Fruit fly (Drosophila melanogaster): ENCODE results near the gene Polr2A.

Gene Polr2A

dm6 chrX:11518435-11518834 lies 51.7 kb downstream of the Polr2A start (continued):
- TF ChIP-seq CG17829 (tag; optimal IDR thresholded peaks at IDR 0.05) (peak; percentile 61), C15 (GFP tag; IDR thresholded peaks at IDR 0.05) (0 out of 3 replicates have a peak, but pooled peaks have one; percentile 52), CG1602 (GFP tag; optimal IDR thresholded peaks at IDR 0.05) (peak; percentile 29), zfh2 (GFP tag; optimal IDR thresholded peaks at IDR 0.05) (peak; percentile 57), CG8765 (GFP tag; IDR thresholded peaks at IDR 0.05) (peak; percentile 36; the same call in 1 of the 2 replicates), ci (GFP tag; IDR thresholded peaks at IDR 0.05) (peak; percentile 88), D (optimal IDR thresholded peaks at IDR 0.05) (no peak), D (GFP tag; optimal IDR thresholded peaks at IDR 0.05) (peak; percentile 20), tgo (GFP tag; IDR thresholded peaks at IDR 0.05) (peak; percentile 85), eyg (GFP tag; optimal IDR thresholded peaks at IDR 0.05) (no peak), CG4282 (GFP tag; optimal IDR thresholded peaks at IDR 0.05) (no peak), CG4404 (GFP tag; IDR thresholded peaks at IDR 0.05) (0 out of 2 replicates have a peak, but pooled peaks have one; percentile 45), CG6813 (GFP tag; optimal IDR thresholded peaks at IDR 0.05) (peak; percentile 65), seq (GFP tag; IDR thresholded peaks at IDR 0.05) (peak; percentile 49; the same call in 1 of the 2 replicates), CG11695 (GFP tag; IDR thresholded peaks at IDR 0.05) (peak; percentile 82), odd (GFP tag; optimal IDR thresholded peaks at IDR 0.05) (peak; percentile 45), lilli (GFP tag; optimal IDR thresholded peaks at IDR 0.05) (peak; percentile 86), ATbp (GFP tag; optimal IDR thresholded peaks at IDR 0.05) (peak; percentile 64), CG6683 (GFP tag; optimal IDR thresholded peaks at IDR 0.05) (peak; percentile 34), mam (GFP tag; optimal IDR thresholded peaks at IDR 0.05) (peak; percentile 45), Drgx (GFP tag; IDR thresholded peaks at IDR 0.05) (peak; percentile 95), CG12744 (GFP tag; optimal IDR thresholded peaks at IDR 0.05) (peak; percentile 14), CG10979 (tag; optimal IDR thresholded peaks at IDR 0.05) (peak; percentile 60), Aef1 (GFP tag; IDR thresholded peaks at IDR 0.05) (peak; percentile 88), twi (tag; optimal IDR thresholded peaks at IDR 0.05) (peak; percentile 8), CG13123 (GFP tag; optimal IDR thresholded peaks at IDR 0.05) (peak; percentile 5), Tbp (GFP tag; optimal IDR thresholded peaks at IDR 0.05) (no peak), gfzf (GFP tag; optimal IDR thresholded peaks at IDR 0.05) (no peak), CG11696 (GFP tag; IDR thresholded peaks at IDR 0.05) (peak; percentile 93), Nf-YC (tag; optimal IDR thresholded peaks at IDR 0.05) (peak; percentile 17), btn (GFP tag; optimal IDR thresholded peaks at IDR 0.05) (no peak), Six4 (GFP tag; optimal IDR thresholded peaks at IDR 0.05) (peak; percentile 42), gro (GFP tag; optimal IDR thresholded peaks at IDR 0.05) (peak; percentile 59), CG17568 (GFP tag; optimal IDR thresholded peaks at IDR 0.05) (peak; percentile 46), pb (GFP tag; optimal IDR thresholded peaks at IDR 0.05) (no peak), dmrt11E (tag; optimal IDR thresholded peaks at IDR 0.05) (peak; percentile 4), CG2712 (tag; optimal IDR thresholded peaks at IDR 0.05) (peak; percentile 67), Awh (GFP tag; IDR thresholded peaks at IDR 0.05) (peak; percentile 75), az2 (GFP tag; optimal IDR thresholded peaks at IDR 0.05) (peak; percentile 66), toy (GFP tag; IDR thresholded peaks at IDR 0.05) (no peak), CG7786 (GFP tag; optimal IDR thresholded peaks at IDR 0.05) (peak; percentile 28), pros (GFP tag; optimal IDR thresholded peaks at IDR 0.05) (no peak), Rx (GFP tag; IDR thresholded peaks at IDR 0.05) (peak; percentile 73), H15 (GFP tag; IDR thresholded peaks at IDR 0.05) (peak; percentile 73), CG7839 (tag; optimal IDR thresholded peaks at IDR 0.05) (peak; percentile 81), Dip3 (GFP tag; optimal IDR thresholded peaks at IDR 0.05) (peak; percentile 40), lov (optimal IDR thresholded peaks at IDR 0.05) (no peak), lov (GFP tag; IDR thresholded peaks at IDR 0.05) (peak; percentile 75; the same call in 1 of the 3 replicates), HmgZ (tag; optimal IDR thresholded peaks at IDR 0.05) (peak; percentile 44), CG2889 (GFP tag; IDR thresholded peaks at IDR 0.05) (peak; percentile 83; the same call in 2 of the 3 replicates), wdn (GFP tag; IDR thresholded peaks at IDR 0.05) (peak; percentile 84), fd64A (GFP tag; optimal IDR thresholded peaks at IDR 0.05) (peak; percentile 5), bab2 (GFP tag; optimal IDR thresholded peaks at IDR 0.05) (peak; percentile 40)

All from whole organism, embryonic.